Fruit fly (Drosophila melanogaster) whole organism, embryonic: Measurements from ENCODE around the gene mei-P26.
A peak's percentile ranks its signal among the peaks of the same experiment; 100 is the strongest.

Source experiments
- Bteb2 ChIP-seq: fragments of 200-800 bp; sonication (Bioruptor generic); optimal IDR thresholded peaks from 2 replicates; lab custom pipeline; 2016; ENCODE audit warnings: missing biosample characterization, missing genetic modification characterization
- CG10979 ChIP-seq: fragments of 200-800 bp; sonication (Bioruptor generic); optimal IDR thresholded peaks from 2 replicates; lab custom pipeline; 2018; ENCODE audit warnings: missing biosample characterization, mild to moderate bottlenecking, missing genetic modification characterization, moderate library complexity
- CG11695 ChIP-seq: fragments of 200-800 bp; sonication (Bioruptor generic); IDR thresholded peaks from 3 replicates; pipeline ENCODE4 v1.3.6; 2022; ENCODE audit warnings: missing biosample characterization, missing genetic modification characterization
- CG15601 ChIP-seq: fragments of 200-800 bp; sonication (Bioruptor generic); optimal IDR thresholded peaks from 3 replicates; lab custom pipeline; 2019; ENCODE audit warnings: missing biosample characterization, mild to moderate bottlenecking, missing genetic modification characterization, moderate library complexity
- CG16779 ChIP-seq: fragments of 200-800 bp; sonication (Bioruptor generic); IDR thresholded peaks from 2 replicates; pipeline ENCODE4 v1.3.6; 2022; ENCODE audit warnings: missing biosample characterization, missing genetic modification characterization
- CG17359 ChIP-seq: fragments of 200-800 bp; sonication (Bioruptor generic); optimal IDR thresholded peaks from 3 replicates; lab custom pipeline; 2018; ENCODE audit warnings: missing biosample characterization, mild to moderate bottlenecking, missing genetic modification characterization, moderate library complexity
- CG18476 ChIP-seq: fragments of 200-800 bp; sonication (Bioruptor generic); optimal IDR thresholded peaks from 2 replicates; lab custom pipeline; 2016; ENCODE audit warnings: missing biosample characterization, mild to moderate bottlenecking, missing genetic modification characterization
- CG18599 ChIP-seq: fragments of 200-800 bp; sonication (Bioruptor generic); optimal IDR thresholded peaks from 3 replicates; lab custom pipeline; 2017; ENCODE audit warnings: missing biosample characterization, missing genetic modification characterization, mild to moderate bottlenecking, moderate library complexity, missing genetic modification reagents
- CG18764 ChIP-seq: fragments of 200-800 bp; sonication (Bioruptor generic); optimal IDR thresholded peaks from 3 replicates; lab custom pipeline; 2016; ENCODE audit warnings: missing biosample characterization, missing genetic modification characterization
- CG2678 ChIP-seq: fragments of 200-800 bp; sonication (Bioruptor generic); optimal IDR thresholded peaks from 3 replicates; lab custom pipeline; 2019; ENCODE audit warnings: missing biosample characterization, mild to moderate bottlenecking, missing genetic modification characterization, moderate library complexity
- CG32532 ChIP-seq: fragments of 200-800 bp; sonication (Bioruptor generic); IDR thresholded peaks from 2 replicates; pipeline ENCODE4 v1.3.6; 2022; ENCODE audit warnings: missing biosample characterization, missing genetic modification characterization
- CG3281 ChIP-seq: fragments of 200-800 bp; sonication (Bioruptor generic); optimal IDR thresholded peaks from 3 replicates; lab custom pipeline; 2017; ENCODE audit warnings: missing biosample characterization, mild to moderate bottlenecking, missing genetic modification characterization
- CG3995 ChIP-seq: fragments of 200-800 bp; sonication (Bioruptor generic); optimal IDR thresholded peaks from 3 replicates; lab custom pipeline; 2016; ENCODE audit warnings: missing biosample characterization, missing genetic modification characterization
- CG5245 ChIP-seq: fragments of 200-800 bp; sonication (Bioruptor generic); optimal IDR thresholded peaks from 3 replicates; lab custom pipeline; 2016; ENCODE audit warnings: missing biosample characterization, missing genetic modification characterization
- CG6683 ChIP-seq: fragments of 200-800 bp; sonication (Bioruptor generic); optimal IDR thresholded peaks from 2 replicates; lab custom pipeline; 2017; ENCODE audit warnings: missing biosample characterization, mild to moderate bottlenecking, missing genetic modification characterization, missing genetic modification reagents
- CG6854 ChIP-seq: fragments of 200-800 bp; sonication (Bioruptor generic); optimal IDR thresholded peaks from 3 replicates; lab custom pipeline; 2017; ENCODE audit warnings: missing biosample characterization, mild to moderate bottlenecking, missing genetic modification characterization
- CG7271 ChIP-seq: fragments of 200-800 bp; sonication (Bioruptor generic); optimal IDR thresholded peaks from 2 replicates; lab custom pipeline; 2018; ENCODE audit warnings: missing biosample characterization, mild to moderate bottlenecking, missing genetic modification characterization, moderate library complexity
- CG7372 ChIP-seq: fragments of 200-800 bp; sonication (Bioruptor generic); IDR thresholded peaks from 2 replicates; pipeline ENCODE4 v1.3.6; 2022; ENCODE audit warnings: missing biosample characterization, missing genetic modification characterization
- CG8359 ChIP-seq: fragments of 200-800 bp; sonication (Bioruptor generic); optimal IDR thresholded peaks from 2 replicates; lab custom pipeline; 2017; ENCODE audit warnings: missing biosample characterization, mild to moderate bottlenecking, missing genetic modification characterization, borderline replicate concordance
- CG9215 ChIP-seq: fragments of 200-800 bp; sonication (Bioruptor generic); IDR thresholded peaks from 2 replicates; pipeline ENCODE4 v1.3.6; 2022; ENCODE audit warnings: missing biosample characterization, missing genetic modification characterization
- CG9932 ChIP-seq: fragments of 200-800 bp; sonication (Bioruptor generic); IDR thresholded peaks from 2 replicates; pipeline ENCODE4 v1.3.6; 2022; ENCODE audit warnings: missing biosample characterization, missing genetic modification characterization
- CkIIα-i1 ChIP-seq: fragments of 200-800 bp; sonication (Bioruptor generic); IDR thresholded peaks from 2 replicates; pipeline ENCODE4 v1.3.6; 2022; ENCODE audit warnings: missing biosample characterization, missing genetic modification characterization
- Dfd ChIP-seq, 2 experiments: fragments of >200 bp; optimal IDR thresholded peaks; 2 replicates each; lab custom pipeline; 2017; ENCODE audit warnings: missing biosample characterization in 2 of 2, missing genetic modification characterization in 2 of 2
- Gsc ChIP-seq: fragments of 200-800 bp; sonication (Bioruptor generic); IDR thresholded peaks from 2 replicates; pipeline ENCODE4 v1.3.6; 2022; ENCODE audit warnings: missing biosample characterization, missing genetic modification characterization
- HLH3B ChIP-seq: fragments of 200-800 bp; sonication (Bioruptor generic); IDR thresholded peaks from 2 replicates; pipeline ENCODE4 v1.3.6; 2022; ENCODE audit warnings: missing biosample characterization, missing genetic modification characterization
- HLH54F ChIP-seq: fragments of 200-800 bp; sonication (Bioruptor generic); optimal IDR thresholded peaks from 3 replicates; lab custom pipeline; 2016; ENCODE audit warnings: missing biosample characterization, missing genetic modification characterization
- Pdp1 ChIP-seq, 2 experiments: fragments of 200-800 bp; sonication (Bioruptor generic); optimal IDR thresholded peaks; 3 replicates each; lab custom pipeline; 2016; ENCODE audit warnings: missing biosample characterization in 2 of 2, missing genetic modification characterization in 2 of 2, mild to moderate bottlenecking in 1 of 2, moderate library complexity in 1 of 2
- Rfx ChIP-seq: fragments of 200-800 bp; sonication (Bioruptor generic); IDR thresholded peaks from 2 replicates; pipeline ENCODE4 v1.3.6; 2022; ENCODE audit warnings: missing biosample characterization, missing genetic modification characterization
- Sox102F ChIP-seq: fragments of 200-800 bp; sonication (Bioruptor generic); optimal IDR thresholded peaks from 2 replicates; lab custom pipeline; 2018; ENCODE audit warnings: missing biosample characterization, mild to moderate bottlenecking, missing genetic modification characterization, moderate library complexity
- Tbp ChIP-seq: fragments of >200 bp; optimal IDR thresholded peaks from 2 replicates; lab custom pipeline; 2018; ENCODE audit warnings: missing biosample characterization, missing genetic modification characterization
- bcd ChIP-seq: fragments of 200-800 bp; sonication (Bioruptor generic); optimal IDR thresholded peaks from 2 replicates; lab custom pipeline; 2017; ENCODE audit warnings: missing biosample characterization, mild to moderate bottlenecking, missing genetic modification characterization
- caup ChIP-seq: fragments of 200-800 bp; sonication (Bioruptor generic); optimal IDR thresholded peaks from 3 replicates; lab custom pipeline; 2017; ENCODE audit warnings: missing biosample characterization, mild to moderate bottlenecking, missing genetic modification characterization, moderate library complexity; ENCODE audit not compliant: severe bottlenecking
- cg ChIP-seq: fragments of 200-800 bp; sonication (Bioruptor generic); optimal IDR thresholded peaks from 3 replicates; lab custom pipeline; 2019; ENCODE audit warnings: missing biosample characterization, mild to moderate bottlenecking, missing genetic modification characterization, moderate library complexity
- dmrt99B ChIP-seq: fragments of 200-800 bp; sonication (Bioruptor generic); optimal IDR thresholded peaks from 2 replicates; lab custom pipeline; 2018; ENCODE audit warnings: missing biosample characterization, mild to moderate bottlenecking, missing genetic modification characterization, moderate library complexity
- fd3F ChIP-seq: fragments of 200-800 bp; sonication (Bioruptor generic); optimal IDR thresholded peaks from 2 replicates; lab custom pipeline; 2018; ENCODE audit warnings: missing biosample characterization, mild to moderate bottlenecking, missing genetic modification characterization, moderate library complexity
- fd96Cb ChIP-seq: fragments of 200-800 bp; sonication (Bioruptor generic); optimal IDR thresholded peaks from 2 replicates; lab custom pipeline; 2018; ENCODE audit warnings: missing biosample characterization, mild to moderate bottlenecking, missing genetic modification characterization, moderate library complexity
- gcm2 ChIP-seq: fragments of 200-800 bp; sonication (Bioruptor generic); optimal IDR thresholded peaks from 2 replicates; lab custom pipeline; 2016; ENCODE audit warnings: missing biosample characterization, missing genetic modification characterization
- gem ChIP-seq: fragments of 200-800 bp; sonication (Bioruptor generic); optimal IDR thresholded peaks from 2 replicates; lab custom pipeline; 2019; ENCODE audit warnings: missing biosample characterization, mild to moderate bottlenecking, missing genetic modification characterization, moderate library complexity
- gsb-n ChIP-seq: fragments of 200-800 bp; sonication (Bioruptor generic); optimal IDR thresholded peaks from 3 replicates; lab custom pipeline; 2018; ENCODE audit warnings: missing biosample characterization, mild to moderate bottlenecking, missing genetic modification characterization
- hb ChIP-seq: fragments of 200-800 bp; sonication (Bioruptor generic); IDR thresholded peaks from 3 replicates; pipeline ENCODE4 v1.3.6; 2022; ENCODE audit warnings: missing biosample characterization, missing genetic modification characterization; ENCODE audit not compliant: partially characterized antibody
- hbn ChIP-seq: fragments of 200-800 bp; sonication (Bioruptor generic); IDR thresholded peaks from 2 replicates; pipeline ENCODE4 v1.3.6; 2022; ENCODE audit warnings: missing biosample characterization, missing genetic modification characterization; ENCODE audit not compliant: partially characterized antibody
- hkb ChIP-seq, 2 experiments: fragments of 200-800 bp in 1 of 2; fragments of >200 bp in 1 of 2; sonication (Bioruptor generic) in 1 of 2; IDR thresholded peaks in 1 of 2; optimal IDR thresholded peaks in 1 of 2; 2 replicates each; pipeline versions ENCODE4 v1.3.6 to Lab custom; 2017 to 2022; ENCODE audit warnings: missing biosample characterization in 1 of 2, missing genetic modification characterization in 1 of 2
- knrl ChIP-seq: fragments of 200-800 bp; sonication (Bioruptor generic); IDR thresholded peaks from 3 replicates; pipeline ENCODE4 v1.3.6; 2022; ENCODE audit warnings: missing biosample characterization, missing genetic modification characterization; ENCODE audit not compliant: partially characterized antibody
- peb ChIP-seq: fragments of 200-800 bp; sonication (Bioruptor generic); IDR thresholded peaks from 2 replicates; pipeline ENCODE4 v1.3.6; 2022; ENCODE audit warnings: missing biosample characterization, missing genetic modification characterization
- pnt ChIP-seq: fragments of 200-800 bp; sonication (Bioruptor generic); optimal IDR thresholded peaks from 3 replicates; lab custom pipeline; 2016; ENCODE audit warnings: missing biosample characterization, missing genetic modification characterization
- rib ChIP-seq: fragments of 200-800 bp; sonication (Bioruptor generic); IDR thresholded peaks from 2 replicates; pipeline ENCODE4 v1.3.6; 2022; ENCODE audit warnings: missing biosample characterization, missing genetic modification characterization
- sens ChIP-seq: fragments of 200-800 bp; sonication (Bioruptor generic); peaks from one replicate; lab custom pipeline; 2016; ENCODE audit warnings: missing biosample characterization, missing genetic modification characterization
- sob ChIP-seq: fragments of 200-800 bp; sonication (Bioruptor generic); IDR thresholded peaks from 2 replicates; pipeline ENCODE4 v1.3.6; 2022; ENCODE audit warnings: missing biosample characterization, missing genetic modification characterization
- trh ChIP-seq: fragments of 200-800 bp; sonication (Bioruptor generic); optimal IDR thresholded peaks from 2 replicates; lab custom pipeline; 2016; ENCODE audit warnings: missing biosample characterization, missing genetic modification characterization
- wek ChIP-seq: fragments of 200-800 bp; sonication (Bioruptor generic); optimal IDR thresholded peaks from 3 replicates; lab custom pipeline; 2018; ENCODE audit warnings: missing biosample characterization, mild to moderate bottlenecking, missing genetic modification characterization, moderate library complexity

Gene mei-P26

dm6 chrX:9155134-9155533, 7.9 kb upstream of the mei-P26 start (continued):
- TF ChIP-seq HLH54F (GFP tag; lab: Kevin White, UChicago) (peak; percentile 24), CG7271 (tag; lab: Kevin White, UChicago) (no peak), fd3F (GFP tag; lab: Kevin White, UChicago) (peak; percentile 15), wek (GFP tag; lab: Kevin White, UChicago) (no peak), sens (peak; percentile 95), Sox102F (GFP tag; lab: Kevin White, UChicago) (peak; percentile 65), CG10979 (peak; percentile 78), CG17359 (tag; lab: Kevin White, UChicago) (peak; percentile 69), Bteb2 (GFP tag; lab: Kevin White, UChicago) (peak; percentile 44), CG16779 (GFP tag; lab: Robert Waterston, UW) (no peak), gsb-n (tag; lab: Kevin White, UChicago) (peak; percentile 9), cg (no peak), CG6683 (GFP tag; lab: Kevin White, UChicago) (peak; percentile 9), CG9215 (GFP tag; lab: Robert Waterston, UW) (no peak), CG3995 (GFP tag; lab: Kevin White, UChicago) (peak; percentile 4), dmrt99B (peak; percentile 73), knrl (GFP tag; lab: Robert Waterston, UW) (no peak), fd96Cb (peak; percentile 70), bcd (GFP tag; lab: Kevin White, UChicago) (peak; percentile 51), CG18476 (GFP tag; lab: Kevin White, UChicago) (peak; percentile 56), CkIIα-i1 (GFP tag; lab: Robert Waterston, UW) (no peak), peb (GFP tag; lab: Robert Waterston, UW) (no peak; the same call in 1 of the 2 replicates), Pdp1 (GFP tag; optimal IDR thresholded peaks at IDR 0.05; lab: Kevin White, UChicago) (peak in 1 of 2 experiments; percentile 24), gem (tag; lab: Kevin White, UChicago) (peak; percentile 78), CG15601 (tag; lab: Kevin White, UChicago) (peak; percentile 29), hb (GFP tag; lab: Robert Waterston, UW) (no peak), gcm2 (GFP tag; lab: Kevin White, UChicago) (no peak), Gsc (no peak), CG8359 (GFP tag; lab: Kevin White, UChicago) (peak; percentile 25), pnt (GFP tag; lab: Kevin White, UChicago) (no peak), Rfx (GFP tag; lab: Robert Waterston, UW) (peak; percentile 37; the same call in 1 of the 2 replicates), Tbp (GFP tag; lab: Kevin White, UChicago) (no peak), CG11695 (GFP tag; lab: Robert Waterston, UW) (no peak), sob (GFP tag; lab: Robert Waterston, UW) (no peak; the same call in 1 of the 2 replicates), rib (GFP tag; lab: Robert Waterston, UW) (no peak), trh (GFP tag; lab: Kevin White, UChicago) (peak; percentile 14), hkb (optimal IDR thresholded peaks at IDR 0.05; lab: Kevin White, UChicago) (no peak), hkb (GFP tag; IDR thresholded peaks at IDR 0.05; lab: Robert Waterston, UW) (peak; percentile 61), CG18599 (GFP tag; lab: Kevin White, UChicago) (peak; percentile 77), CG7372 (GFP tag; lab: Robert Waterston, UW) (peak; percentile 24; the same call in 1 of the 2 replicates), CG6854 (GFP tag; lab: Kevin White, UChicago) (peak; percentile 40), CG32532 (GFP tag; lab: Robert Waterston, UW) (peak; percentile 63), HLH3B (peak; percentile 54), CG5245 (GFP tag; lab: Kevin White, UChicago) (peak; percentile 7), CG2678 (tag; lab: Kevin White, UChicago) (peak; percentile 83), Dfd (GFP tag; optimal IDR thresholded peaks at IDR 0.05; lab: Kevin White, UChicago) (no peak), CG9932 (peak; percentile 44), hbn (GFP tag; lab: Robert Waterston, UW) (no peak), caup (GFP tag; lab: Kevin White, UChicago) (peak; percentile 44), CG3281 (peak; percentile 63), CG18764 (GFP tag; lab: Kevin White, UChicago) (peak; percentile 44)
